Worm (Caenorhabditis elegans) whole organism, L2 larva: Measurements from ENCODE around the gene mop-25.1.
A peak's percentile ranks its signal among the peaks of the same experiment; 100 is the strongest.

Experiments used
- C34F6.9 ChIP-seq: fragments of 150-350 bp; optimal IDR thresholded peaks from 2 replicates; lab custom pipeline; 2014; ENCODE audit warnings: missing biosample characterization, missing genetic modification characterization
- F13H6.1 ChIP-seq: sonication (generic microtip); optimal IDR thresholded peaks from 2 replicates; lab custom pipeline; 2016; ENCODE audit warnings: missing genetic modification characterization, missing compliant biosample characterization
- R02D3.7 ChIP-seq: fragments of 150-350 bp; optimal IDR thresholded peaks from 2 replicates; lab custom pipeline; 2014; ENCODE audit warnings: missing biosample characterization, missing genetic modification characterization
- Y55F3AM.14 ChIP-seq: fragments of 200-800 bp; sonication (Bioruptor generic); optimal IDR thresholded peaks from 2 replicates; lab custom pipeline; 2018; ENCODE audit warnings: mild to moderate bottlenecking, missing genetic modification characterization, missing compliant biosample characterization
- ZK546.5 ChIP-seq: sonication (generic microtip); optimal IDR thresholded peaks from 2 replicates; lab custom pipeline; 2017; ENCODE audit warnings: missing biosample characterization, missing genetic modification characterization
- alr-1 ChIP-seq: fragments of 150-350 bp; optimal IDR thresholded peaks from 2 replicates; lab custom pipeline; 2014; ENCODE audit warnings: missing biosample characterization, missing genetic modification characterization
- aly-2 ChIP-seq: fragments of 150-350 bp; optimal IDR thresholded peaks from 2 replicates; lab custom pipeline; 2014; ENCODE audit warnings: missing biosample characterization, missing genetic modification characterization
- ama-1 ChIP-seq: fragments of 150-350 bp; optimal IDR thresholded peaks from 2 replicates; lab custom pipeline; 2018; ENCODE audit warnings: inconsistent platforms
- blmp-1 ChIP-seq: sonication (generic microtip); optimal IDR thresholded peaks from 2 replicates; lab custom pipeline; 2017; ENCODE audit warnings: missing genetic modification characterization, mild to moderate bottlenecking, missing compliant biosample characterization, antibody characterized with exemption, moderate library complexity; ENCODE audit not compliant: insufficient read depth
- ceh-16 ChIP-seq: fragments of 150-350 bp; optimal IDR thresholded peaks from 2 replicates; lab custom pipeline; 2014; ENCODE audit warnings: missing biosample characterization, missing genetic modification characterization
- ceh-82 ChIP-seq: fragments of 150-350 bp; optimal IDR thresholded peaks from 2 replicates; lab custom pipeline; 2014; ENCODE audit warnings: missing biosample characterization, missing genetic modification characterization
- crh-2 ChIP-seq: sonication (generic microtip); optimal IDR thresholded peaks from 2 replicates; lab custom pipeline; 2017; ENCODE audit warnings: missing biosample characterization, missing genetic modification characterization
- dmd-4 ChIP-seq: sonication (generic microtip); optimal IDR thresholded peaks from 2 replicates; lab custom pipeline; 2017; ENCODE audit warnings: missing biosample characterization, missing genetic modification characterization
- egl-27 ChIP-seq: sonication (generic microtip); optimal IDR thresholded peaks from 3 replicates; lab custom pipeline; 2017; ENCODE audit warnings: missing biosample characterization, missing genetic modification reagents, missing genetic modification characterization
- elt-1 ChIP-seq: fragments of 150-350 bp; optimal IDR thresholded peaks from 2 replicates; lab custom pipeline; 2014; ENCODE audit warnings: missing biosample characterization, missing genetic modification characterization
- elt-3 ChIP-seq: sonication (generic microtip); optimal IDR thresholded peaks from 2 replicates; lab custom pipeline; 2017; ENCODE audit warnings: missing biosample characterization, missing genetic modification characterization
- fos-1 ChIP-seq: fragments of 150-350 bp; optimal IDR thresholded peaks from 2 replicates; lab custom pipeline; 2014; ENCODE audit warnings: missing biosample characterization, missing genetic modification characterization
- gmeb-1 ChIP-seq: fragments of 150-350 bp; optimal IDR thresholded peaks from 2 replicates; lab custom pipeline; 2014; ENCODE audit warnings: missing biosample characterization, missing genetic modification characterization
- lin-11 ChIP-seq: fragments of 150-350 bp; sonication (generic microtip); optimal IDR thresholded peaks from 2 replicates; lab custom pipeline; 2014; ENCODE audit warnings: missing biosample characterization, missing genetic modification characterization, inconsistent platforms, mixed read lengths
- lin-13 ChIP-seq: fragments of 150-350 bp; optimal IDR thresholded peaks from 2 replicates; lab custom pipeline; 2014; ENCODE audit warnings: missing biosample characterization, missing genetic modification reagents, missing genetic modification characterization
- lin-39 ChIP-seq: fragments of 150-350 bp; optimal IDR thresholded peaks from 2 replicates; lab custom pipeline; 2014; ENCODE audit warnings: missing biosample characterization, missing genetic modification reagents, missing genetic modification characterization
- lsy-2 ChIP-seq, 2 experiments: fragments of 150-350 bp in 1 of 2; sonication (generic microtip) in 1 of 2; optimal IDR thresholded peaks; 2 replicates each; lab custom pipeline; 2014 to 2017; ENCODE audit warnings: missing biosample characterization in 2 of 2, missing genetic modification characterization in 2 of 2
- mab-5 ChIP-seq: fragments of 150-350 bp; optimal IDR thresholded peaks from 2 replicates; lab custom pipeline; 2014; ENCODE audit warnings: missing biosample characterization, missing genetic modification characterization
- mbf-1 ChIP-seq: sonication (generic microtip); optimal IDR thresholded peaks from 2 replicates; lab custom pipeline; 2017; ENCODE audit warnings: missing biosample characterization, missing genetic modification characterization
- mdl-1 ChIP-seq, 2 experiments: fragments of 150-350 bp in 1 of 2; sonication (generic microtip) in 1 of 2; optimal IDR thresholded peaks; 2 replicates each; lab custom pipeline; 2017; ENCODE audit warnings: missing biosample characterization in 2 of 2, missing genetic modification characterization in 2 of 2
- nhr-10 ChIP-seq: sonication (generic microtip); optimal IDR thresholded peaks from 2 replicates; lab custom pipeline; 2017; ENCODE audit warnings: missing biosample characterization, missing genetic modification characterization
- nhr-11 ChIP-seq: fragments of 150-350 bp; optimal IDR thresholded peaks from 2 replicates; lab custom pipeline; 2014; ENCODE audit warnings: missing biosample characterization, missing genetic modification characterization
- nhr-12 ChIP-seq: fragments of 150-350 bp; optimal IDR thresholded peaks from 2 replicates; lab custom pipeline; 2014; ENCODE audit warnings: missing biosample characterization, missing genetic modification characterization
- nhr-129 ChIP-seq: fragments of 150-350 bp; optimal IDR thresholded peaks from 2 replicates; lab custom pipeline; 2014; ENCODE audit warnings: missing biosample characterization, missing genetic modification characterization
- nhr-21 ChIP-seq: fragments of 150-350 bp; optimal IDR thresholded peaks from 2 replicates; lab custom pipeline; 2014; ENCODE audit warnings: missing biosample characterization, missing genetic modification characterization
- nhr-23 ChIP-seq: fragments of 150-350 bp; optimal IDR thresholded peaks from 2 replicates; lab custom pipeline; 2014; ENCODE audit warnings: missing biosample characterization, missing genetic modification reagents, missing genetic modification characterization
- nhr-237 ChIP-seq: fragments of 150-350 bp; optimal IDR thresholded peaks from 2 replicates; lab custom pipeline; 2014; ENCODE audit warnings: missing biosample characterization, missing genetic modification characterization
- nhr-25 ChIP-seq: fragments of 150-350 bp; sonication (generic microtip); optimal IDR thresholded peaks from 3 replicates; lab custom pipeline; 2014; ENCODE audit warnings: missing biosample characterization, missing genetic modification characterization
- nhr-6 ChIP-seq: fragments of 150-350 bp; optimal IDR thresholded peaks from 2 replicates; lab custom pipeline; 2014; ENCODE audit warnings: missing biosample characterization, missing genetic modification characterization
- nhr-77 ChIP-seq: fragments of 150-350 bp; optimal IDR thresholded peaks from 2 replicates; lab custom pipeline; 2014; ENCODE audit warnings: missing biosample characterization, missing genetic modification characterization
- peb-1 ChIP-seq: fragments of 150-350 bp; optimal IDR thresholded peaks from 2 replicates; lab custom pipeline; 2014; ENCODE audit warnings: missing biosample characterization, missing genetic modification characterization
- sem-4 ChIP-seq: fragments of 150-350 bp; optimal IDR thresholded peaks from 2 replicates; lab custom pipeline; 2014; ENCODE audit warnings: missing biosample characterization, missing genetic modification reagents, missing genetic modification characterization
- skn-1 ChIP-seq: sonication (generic microtip); optimal IDR thresholded peaks from 2 replicates; lab custom pipeline; 2017; ENCODE audit warnings: missing biosample characterization, missing genetic modification characterization
- sma-3 ChIP-seq: sonication (generic microtip); optimal IDR thresholded peaks from 2 replicates; lab custom pipeline; 2016; ENCODE audit warnings: missing genetic modification reagents, missing genetic modification characterization, missing compliant biosample characterization
- sma-9 ChIP-seq, 2 experiments: fragments of 150-350 bp in 1 of 2; sonication (generic microtip) in 1 of 2; optimal IDR thresholded peaks; 2 replicates each; lab custom pipeline; 2014 to 2016; ENCODE audit warnings: missing genetic modification characterization in 2 of 2, mild to moderate bottlenecking in 1 of 2, missing biosample characterization in 1 of 2, missing compliant biosample characterization in 1 of 2, missing genetic modification reagents in 1 of 2, moderate library complexity in 1 of 2
- snpc-4 ChIP-seq: fragments of 150-350 bp; optimal IDR thresholded peaks from 2 replicates; lab custom pipeline; 2014; ENCODE audit warnings: missing biosample characterization, missing genetic modification characterization
- unc-39 ChIP-seq: fragments of 150-350 bp; optimal IDR thresholded peaks from 2 replicates; lab custom pipeline; 2014; ENCODE audit warnings: missing biosample characterization, missing genetic modification characterization
- unc-55 ChIP-seq: fragments of 150-350 bp; sonication (generic microtip); optimal IDR thresholded peaks from 3 replicates; lab custom pipeline; 2014; ENCODE audit warnings: missing biosample characterization, missing genetic modification reagents, missing genetic modification characterization
- unc-62 ChIP-seq: fragments of 150-350 bp; optimal IDR thresholded peaks from 2 replicates; lab custom pipeline; 2014; ENCODE audit warnings: missing biosample characterization, missing genetic modification reagents, missing genetic modification characterization
- zag-1 ChIP-seq: fragments of 150-350 bp; optimal IDR thresholded peaks from 2 replicates; lab custom pipeline; 2014; ENCODE audit warnings: missing biosample characterization, missing genetic modification characterization
- ztf-1 ChIP-seq: fragments of 200-800 bp; sonication (Bioruptor generic); conservative IDR thresholded peaks from 2 replicates; pipeline ENCODE4 v1.3.6; 2022; ENCODE audit warnings: missing genetic modification characterization, missing compliant biosample characterization
- ztf-11 ChIP-seq: sonication (generic microtip); optimal IDR thresholded peaks from 2 replicates; lab custom pipeline; 2017; ENCODE audit warnings: missing biosample characterization, missing genetic modification characterization
- ztf-4 ChIP-seq: fragments of 150-350 bp; optimal IDR thresholded peaks from 2 replicates; lab custom pipeline; 2014; ENCODE audit warnings: missing biosample characterization, missing genetic modification characterization

mop-25.1 gene

DNA sequence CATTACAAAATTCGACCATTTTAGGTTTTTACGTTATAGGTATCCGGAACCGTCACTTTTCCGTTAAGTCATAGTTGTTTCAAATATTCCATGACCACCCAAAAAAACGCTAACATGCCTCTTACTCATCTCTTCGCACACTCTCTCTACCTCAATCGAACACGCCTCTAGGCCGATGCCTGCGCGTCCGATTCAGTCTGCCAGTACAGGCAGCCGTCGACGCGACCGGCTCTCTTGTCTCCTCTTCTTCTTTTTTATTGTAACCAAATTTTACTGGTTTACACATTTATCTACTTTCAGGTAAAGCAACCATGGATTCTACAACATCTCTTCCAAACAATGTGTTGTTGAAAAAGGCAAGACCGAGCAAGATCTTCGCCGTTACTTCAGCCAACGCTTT, at the start of gene mop-25.1:
mop-25.1 (plus strand) TSS at position 301 of the 400 bp plus-strand sequence.
- TF ChIP-seq nhr-237 (tag; lab: Kevin White, UChicago) (no peak), crh-2 (tag; lab: Kevin White, UChicago) (no peak), mab-5 (tag; lab: Kevin White, UChicago) (no peak)

DNA sequence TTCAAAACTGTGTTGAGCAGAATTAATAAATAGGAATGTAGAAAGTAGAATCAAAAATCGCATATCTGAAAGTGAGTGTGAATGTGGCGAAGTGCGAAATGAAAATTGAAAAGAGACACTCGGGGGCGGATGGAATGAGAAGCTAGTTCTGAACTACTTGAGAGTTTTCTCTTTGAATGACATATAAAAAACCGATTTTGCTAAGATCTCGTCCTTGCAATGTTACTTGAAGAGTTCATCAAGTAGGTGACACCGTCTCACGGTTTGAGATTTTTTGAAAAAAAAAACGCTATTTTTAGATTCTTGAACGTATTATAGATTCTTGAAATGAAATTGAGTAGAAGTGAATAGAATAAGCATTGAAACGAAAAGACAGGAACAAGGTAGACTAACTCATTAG, 45.7 kb upstream of the mop-25.1 start, which contains the start of gene C16B8.2:
C16B8.2 (minus strand) TSS at position 101 of the 400 bp plus-strand sequence.
- no peak for TF ChIP-seq nhr-11 (tag; lab: Kevin White, UChicago)
- TF ChIP-seq nhr-129 (tag; lab: Kevin White, UChicago): no peak
- no peak for TF ChIP-seq R02D3.7 (tag; lab: Kevin White, UChicago)
- TF ChIP-seq mdl-1 (tag; optimal IDR thresholded peaks at IDR 0.05; lab: Kevin White, UChicago): no peak
- no peak for TF ChIP-seq egl-27 (tag; lab: Kevin White, UChicago)
- TF ChIP-seq alr-1: no peak
- no peak for TF ChIP-seq ztf-4
- TF ChIP-seq, all 48 proteins: peak for 0

DNA sequence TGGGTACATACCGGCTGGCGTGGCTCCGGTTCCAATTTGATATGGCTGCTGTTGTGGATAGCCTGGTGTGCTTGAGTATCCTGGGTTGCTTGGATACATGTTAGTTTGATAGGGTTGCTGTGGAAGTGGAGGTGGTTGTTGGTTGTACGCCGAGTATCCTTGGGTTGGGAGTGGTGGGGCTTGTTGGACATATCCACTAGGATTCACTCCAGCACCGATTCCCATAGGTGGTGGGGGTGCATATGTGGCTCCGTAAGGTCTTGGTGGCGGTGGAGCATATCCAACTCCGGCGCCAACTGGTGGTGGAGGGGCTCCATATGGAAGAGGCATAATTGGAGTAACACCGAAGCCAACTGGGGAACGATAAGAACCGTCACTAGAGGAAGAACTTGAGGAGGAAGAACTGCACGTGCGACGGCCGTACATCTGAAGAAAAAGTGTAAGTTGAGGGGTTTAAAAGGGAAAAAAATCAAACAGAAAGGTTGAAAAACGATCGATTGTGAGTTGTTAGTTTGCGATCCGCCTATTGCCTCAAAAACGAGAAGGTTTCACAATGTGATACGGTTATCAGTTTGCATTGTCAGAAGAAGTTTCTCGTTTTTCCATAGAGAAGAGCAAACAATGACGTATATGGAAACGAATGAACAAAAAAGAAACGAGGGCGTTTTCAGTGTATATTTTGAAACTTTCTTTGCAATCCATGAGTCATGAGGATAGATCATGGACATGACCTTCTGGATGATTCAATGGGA, 43.6 kb upstream of the mop-25.1 start, which contains the start of gene C16B8.3:
C16B8.3 (minus strand) TSS at position 426 of the 752 bp plus-strand sequence.
- TF ChIP-seq lin-39 (tag; lab: Kevin White, UChicago) (no peak), sem-4 (tag; lab: Kevin White, UChicago) (no peak), ceh-16 (tag; lab: Kevin White, UChicago) (no peak), nhr-21 (tag; lab: Kevin White, UChicago) (no peak), nhr-11 (tag; lab: Kevin White, UChicago) (no peak), nhr-129 (tag; lab: Kevin White, UChicago) (no peak), Y55F3AM.14 (GFP tag; lab: Kevin White, UChicago) (no peak), lin-11 (tag; lab: Kevin White, UChicago) (no peak), R02D3.7 (tag; lab: Kevin White, UChicago) (no peak), gmeb-1 (tag; lab: Kevin White, UChicago) (peak; percentile 37), dmd-4 (no peak), lin-13 (GFP tag; lab: Kevin White, UChicago) (no peak), fos-1 (tag; lab: Kevin White, UChicago) (peak; percentile 67), nhr-237 (tag; lab: Kevin White, UChicago) (no peak), blmp-1 (tag; lab: Kevin White, UChicago) (no peak), aly-2 (tag; lab: Kevin White, UChicago) (no peak), F13H6.1 (peak; percentile 2), unc-55 (no peak), nhr-23 (tag; lab: Kevin White, UChicago) (no peak), zag-1 (no peak), sma-9 (GFP tag; optimal IDR thresholded peaks at IDR 0.05; lab: Kevin White, UChicago) (peak; percentile 27), sma-9 (tag; optimal IDR thresholded peaks at IDR 0.05; lab: Kevin White, UChicago) (no peak), unc-39 (tag; lab: Kevin White, UChicago) (no peak), peb-1 (tag; lab: Kevin White, UChicago) (no peak), nhr-12 (tag; lab: Kevin White, UChicago) (no peak), skn-1 (tag; lab: Kevin White, UChicago) (no peak), alr-1 (no peak), nhr-77 (tag; lab: Kevin White, UChicago) (no peak), mdl-1 (tag; optimal IDR thresholded peaks at IDR 0.05; lab: Kevin White, UChicago) (peak in 1 of 2 experiments; percentile 11), egl-27 (tag; lab: Kevin White, UChicago) (no peak), nhr-10 (tag; lab: Kevin White, UChicago) (no peak), nhr-25 (tag; lab: Kevin White, UChicago) (no peak), snpc-4 (tag; lab: Kevin White, UChicago) (no peak), ztf-4 (no peak), elt-3 (tag; lab: Kevin White, UChicago) (no peak), mab-5 (tag; lab: Kevin White, UChicago) (no peak), crh-2 (tag; lab: Kevin White, UChicago) (peak; percentile 61), ztf-11 (tag; lab: Kevin White, UChicago) (no peak), C34F6.9 (tag; lab: Kevin White, UChicago) (no peak), ceh-82 (tag; lab: Kevin White, UChicago) (no peak), sma-3 (GFP tag; lab: Kevin White, UChicago) (no peak), mbf-1 (tag; lab: Kevin White, UChicago) (no peak), ZK546.5 (tag; lab: Kevin White, UChicago) (no peak), nhr-6 (tag; lab: Kevin White, UChicago) (no peak), ztf-1 (GFP tag; lab: Robert Waterston, UW) (no peak), unc-62 (GFP tag; lab: Kevin White, UChicago) (no peak), lsy-2 (tag; optimal IDR thresholded peaks at IDR 0.05; lab: Kevin White, UChicago) (no peak), ama-1 (lab: Kevin White, UChicago) (no peak), elt-1 (tag; lab: Kevin White, UChicago) (no peak)
